Fruit fly (Drosophila melanogaster): ENCODE results near the gene CG5787.

The CG5787 gene

DNA sequence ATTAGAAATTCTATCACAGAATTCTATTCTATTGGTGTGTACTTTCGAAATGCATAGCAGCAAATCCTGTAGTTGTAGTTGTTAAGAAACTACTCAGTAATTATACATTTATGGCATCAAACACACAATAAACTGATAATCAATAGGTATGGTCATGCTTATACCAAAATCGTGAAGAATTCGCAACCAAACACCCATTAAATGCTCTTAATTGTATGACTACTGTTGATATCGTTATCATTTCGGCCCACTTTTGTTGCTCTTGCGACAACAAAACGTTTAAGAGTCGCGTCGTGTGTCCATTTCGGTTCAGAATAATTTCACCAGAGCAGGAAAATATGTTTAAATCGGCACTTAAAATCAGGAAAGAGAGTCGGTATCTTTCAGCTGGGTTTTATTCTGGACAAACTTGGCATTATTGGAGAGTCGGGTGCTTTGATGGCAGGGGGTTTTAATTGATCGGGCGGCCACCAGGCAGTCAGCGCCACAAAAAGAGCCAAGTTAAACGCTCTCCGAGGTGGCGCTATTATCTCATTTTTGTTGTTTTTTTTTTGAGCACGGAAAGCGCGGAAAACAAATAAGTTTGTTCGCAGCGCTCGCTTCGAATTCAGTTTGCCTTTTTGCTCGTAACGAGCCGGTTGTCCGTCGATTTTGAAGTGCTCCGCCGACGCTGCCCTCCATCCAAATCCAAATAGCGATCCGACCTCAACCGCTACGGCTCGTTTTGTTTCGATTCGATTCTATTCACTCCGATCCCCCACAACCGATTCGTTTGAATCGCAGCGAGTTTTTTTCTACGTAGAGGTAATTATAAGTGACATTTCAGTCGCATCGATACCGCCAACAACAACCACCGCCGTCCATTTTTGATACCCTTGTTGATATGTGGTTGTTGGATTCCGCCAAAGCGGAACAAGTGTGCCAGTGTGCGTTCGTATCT, 6.0 kb upstream of the CG5787 start, which contains the start of gene MRP (continued):
- peak; percentile 34; the same call in 1 of the 2 replicates for TF ChIP-seq Rfx (GFP tag; IDR thresholded peaks at IDR 0.05)
- TF ChIP-seq CG34376 (GFP tag; optimal IDR thresholded peaks at IDR 0.05): peak; percentile 63
- no peak for TF ChIP-seq gce (GFP tag; IDR thresholded peaks at IDR 0.05)
- no peak for TF ChIP-seq trh (GFP tag; optimal IDR thresholded peaks at IDR 0.05)
- peak; percentile 29; the same call in 1 of the 2 replicates for TF ChIP-seq CG11247 (GFP tag; IDR thresholded peaks at IDR 0.05)
- no peak for TF ChIP-seq sima (GFP tag; optimal IDR thresholded peaks at IDR 0.05)
- TF ChIP-seq da (GFP tag; optimal IDR thresholded peaks at IDR 0.05): no peak
- no peak for TF ChIP-seq pho (GFP tag; optimal IDR thresholded peaks at IDR 0.05)
- no peak for TF ChIP-seq Dp (GFP tag; optimal IDR thresholded peaks at IDR 0.05)
- no peak for TF ChIP-seq gfzf (GFP tag; optimal IDR thresholded peaks at IDR 0.05)
- peak; percentile 97 for TF ChIP-seq chinmo (GFP tag; IDR thresholded peaks at IDR 0.05; ENCODE audit: partially characterized antibody)
- TF ChIP-seq schlank (tag; optimal IDR thresholded peaks at IDR 0.05): no peak
- peak; percentile 6 for TF ChIP-seq Meics (GFP tag; optimal IDR thresholded peaks at IDR 0.05)
- TF ChIP-seq CG3726 (GFP tag; IDR thresholded peaks at IDR 0.05): no peak
- TF ChIP-seq CG2199 (GFP tag; IDR thresholded peaks at IDR 0.05): peak; percentile 73; the same call in 2 of the 3 replicates
- TF ChIP-seq zen2 (GFP tag; IDR thresholded peaks at IDR 0.05; ENCODE audit: partially characterized antibody): 0 out of 3 replicates have a peak, but pooled peaks have one; percentile 24
- TF ChIP-seq chm (GFP tag; IDR thresholded peaks at IDR 0.05): no peak
- no peak for TF ChIP-seq ap (GFP tag; IDR thresholded peaks at IDR 0.05)
- no peak for TF ChIP-seq CG10654 (GFP tag; optimal IDR thresholded peaks at IDR 0.05)
- no peak for TF ChIP-seq CG10321 (GFP tag; IDR thresholded peaks at IDR 0.05)
- TF ChIP-seq HmgD (GFP tag; optimal IDR thresholded peaks at IDR 0.05): no peak
- TF ChIP-seq dati (GFP tag; IDR thresholded peaks at IDR 0.05): no peak
- no peak for TF ChIP-seq kay (GFP tag; optimal IDR thresholded peaks at IDR 0.05)
- no peak for TF ChIP-seq yki (optimal IDR thresholded peaks at IDR 0.05)
- no peak for TF ChIP-seq CG33557 (GFP tag; optimal IDR thresholded peaks at IDR 0.05)
- TF ChIP-seq Elba2 (GFP tag; optimal IDR thresholded peaks at IDR 0.05): no peak
- no peak for TF ChIP-seq Taf1 (GFP tag; IDR thresholded peaks at IDR 0.05)
- TF ChIP-seq CG8944 (GFP tag; optimal IDR thresholded peaks at IDR 0.05): no peak
- no peak for TF ChIP-seq CG1647 (GFP tag; optimal IDR thresholded peaks at IDR 0.05)
- TF ChIP-seq dimm (GFP tag; IDR thresholded peaks at IDR 0.05): no peak
- no peak for TF ChIP-seq Doc2 (GFP tag; IDR thresholded peaks at IDR 0.05)
- no peak for TF ChIP-seq Neu2 (GFP tag; optimal IDR thresholded peaks at IDR 0.05; ENCODE audit: borderline replicate concordance)
- no peak for TF ChIP-seq Nf-YB (GFP tag; optimal IDR thresholded peaks at IDR 0.05)
- peak; percentile 51; the same call in 1 of the 3 replicates for TF ChIP-seq HLH4C (GFP tag; IDR thresholded peaks at IDR 0.05; ENCODE audit: partially characterized antibody)
- no peak for TF ChIP-seq Mad (GFP tag; optimal IDR thresholded peaks at IDR 0.05)
- TF ChIP-seq CG14050 (GFP tag; IDR thresholded peaks at IDR 0.05): no peak
- TF ChIP-seq Lim3 (GFP tag; IDR thresholded peaks at IDR 0.05): no peak
- no peak for TF ChIP-seq CG7839 (tag; optimal IDR thresholded peaks at IDR 0.05)
- TF ChIP-seq CG2875 (GFP tag; optimal IDR thresholded peaks at IDR 0.05): no peak
- no peak for TF ChIP-seq CG30020 (tag; optimal IDR thresholded peaks at IDR 0.05)
- peak; percentile 9 for TF ChIP-seq gro (GFP tag; optimal IDR thresholded peaks at IDR 0.05)
- TF ChIP-seq C15 (GFP tag; IDR thresholded peaks at IDR 0.05): no peak
- TF ChIP-seq ara (GFP tag; IDR thresholded peaks at IDR 0.05): no peak
- no peak for TF ChIP-seq CG14667 (GFP tag; IDR thresholded peaks at IDR 0.05)
- TF ChIP-seq CG5180 (GFP tag; optimal IDR thresholded peaks at IDR 0.05): peak; percentile 60
- TF ChIP-seq CG3281 (GFP tag; optimal IDR thresholded peaks at IDR 0.05): peak; percentile 12
- TF ChIP-seq Kr (GFP tag; optimal IDR thresholded peaks at IDR 0.05): no peak
- no peak for TF ChIP-seq sc (optimal IDR thresholded peaks at IDR 0.05)
- TF ChIP-seq sc (GFP tag; optimal IDR thresholded peaks at IDR 0.05): no peak
- no peak for TF ChIP-seq dan (GFP tag; IDR thresholded peaks at IDR 0.05)
- no peak for TF ChIP-seq seq (GFP tag; IDR thresholded peaks at IDR 0.05)

Measured in whole organism, embryonic.